Worm (Caenorhabditis elegans) whole organism, young adult: ENCODE measurements around the gene flcn-1.

Source experiments
- B0336.3 ChIP-seq: fragments of 200-800 bp; sonication (Bioruptor generic); IDR thresholded peaks from 2 replicates; pipeline ENCODE4 v1.3.6; 2022; ENCODE audit warnings: missing genetic modification characterization, missing compliant biosample characterization
- C06A6.2 ChIP-seq: fragments of 200-800 bp; sonication (Bioruptor generic); conservative IDR thresholded peaks from 2 replicates; pipeline ENCODE4 v1.3.6; 2022; ENCODE audit warnings: missing genetic modification characterization, missing compliant biosample characterization
- C17E4.6 ChIP-seq: fragments of 200-800 bp; sonication (Bioruptor generic); IDR thresholded peaks from 2 replicates; pipeline ENCODE4 v1.3.6; 2022; ENCODE audit warnings: missing genetic modification reagents, missing genetic modification characterization, missing compliant biosample characterization
- D2030.7 ChIP-seq: fragments of 200-800 bp; sonication (Bioruptor generic); IDR thresholded peaks from 2 replicates; pipeline ENCODE4 v1.3.6; 2022; ENCODE audit warnings: missing genetic modification reagents, missing genetic modification characterization, missing compliant biosample characterization
- F33H1.4 ChIP-seq: fragments of 200-800 bp; sonication (Bioruptor generic); IDR thresholded peaks from 2 replicates; pipeline ENCODE4 v1.3.6; 2022; ENCODE audit warnings: missing genetic modification reagents, missing genetic modification characterization, missing compliant biosample characterization
- F49E8.2 ChIP-seq: sonication (generic microtip); optimal IDR thresholded peaks from 3 replicates; lab custom pipeline; 2017; ENCODE audit warnings: missing genetic modification characterization, mild to moderate bottlenecking, missing compliant biosample characterization, antibody characterized with exemption, moderate library complexity; ENCODE audit not compliant: insufficient read depth
- F55B11.4 ChIP-seq: sonication (generic microtip); optimal IDR thresholded peaks from 2 replicates; lab custom pipeline; 2016; ENCODE audit warnings: missing compliant biosample characterization, missing genetic modification characterization, borderline replicate concordance; ENCODE audit not compliant: insufficient read depth
- F57C9.4 ChIP-seq: sonication (generic microtip); optimal IDR thresholded peaks from 2 replicates; lab custom pipeline; 2017; ENCODE audit warnings: mild to moderate bottlenecking, missing genetic modification characterization, missing compliant biosample characterization
- T26A5.8 ChIP-seq: sonication (generic microtip); optimal IDR thresholded peaks from 2 replicates; lab custom pipeline; 2016; ENCODE audit warnings: missing genetic modification characterization, missing compliant biosample characterization
- Y67H2A.10 ChIP-seq: fragments of 200-800 bp; sonication (Bioruptor generic); conservative IDR thresholded peaks from 2 replicates; pipeline ENCODE4 v1.3.6; 2022; ENCODE audit warnings: missing genetic modification reagents, missing genetic modification characterization, missing compliant biosample characterization
- Y79H2A.3 ChIP-seq: fragments of 200-800 bp; sonication (Bioruptor generic); conservative IDR thresholded peaks from 2 replicates; pipeline ENCODE4 v1.3.6; 2022; ENCODE audit warnings: missing genetic modification reagents, missing genetic modification characterization, missing compliant biosample characterization
- ama-1 ChIP-seq, 3 experiments: fragments of 150-350 bp in 1 of 3; sonication (generic microtip) in 2 of 3; optimal IDR thresholded peaks; 2 replicates each; lab custom pipeline; 2014 to 2018; ENCODE audit warnings: missing biosample characterization in 2 of 3, missing genetic modification characterization in 2 of 3, missing genetic modification reagents in 2 of 3
- atf-7 ChIP-seq: sonication (generic microtip); optimal IDR thresholded peaks from 2 replicates; lab custom pipeline; 2017; ENCODE audit warnings: mild to moderate bottlenecking, missing genetic modification characterization, missing compliant biosample characterization
- athp-1 ChIP-seq: sonication (generic microtip); optimal IDR thresholded peaks from 2 replicates; lab custom pipeline; 2017; ENCODE audit warnings: mild to moderate bottlenecking, missing genetic modification characterization, missing compliant biosample characterization
- attf-3 ChIP-seq: fragments of 200-800 bp; sonication (Bioruptor generic); conservative IDR thresholded peaks from 2 replicates; pipeline ENCODE4 v1.3.6; 2022; ENCODE audit warnings: missing genetic modification reagents, missing genetic modification characterization, missing compliant biosample characterization
- ccch-3 ChIP-seq: fragments of 200-800 bp; sonication (Bioruptor generic); optimal IDR thresholded peaks from 2 replicates; lab custom pipeline; 2018; ENCODE audit warnings: mild to moderate bottlenecking, missing genetic modification characterization, missing compliant biosample characterization
- cebp-1 ChIP-seq, 2 experiments: fragments of 200-800 bp in 1 of 2; sonication (Bioruptor generic) in 1 of 2; sonication (generic microtip) in 1 of 2; IDR thresholded peaks in 1 of 2; optimal IDR thresholded peaks in 1 of 2; 2 replicates each; pipeline versions ENCODE4 v1.3.6 to Lab custom; 2017 to 2022; ENCODE audit warnings: missing compliant biosample characterization in 2 of 2, missing genetic modification characterization in 2 of 2, mild to moderate bottlenecking in 1 of 2, missing genetic modification reagents in 1 of 2, moderate library complexity in 1 of 2
- cebp-2 ChIP-seq: fragments of 200-800 bp; sonication (Bioruptor generic); IDR thresholded peaks from 2 replicates; pipeline ENCODE4 v1.3.6; 2022; ENCODE audit warnings: missing genetic modification characterization, missing compliant biosample characterization
- ceh-40 ChIP-seq: fragments of 200-800 bp; sonication (Bioruptor generic); IDR thresholded peaks from 2 replicates; pipeline ENCODE4 v1.3.6; 2022; ENCODE audit warnings: missing genetic modification characterization, missing compliant biosample characterization
- ceh-58 ChIP-seq: fragments of 200-800 bp; sonication (Bioruptor generic); IDR thresholded peaks from 2 replicates; pipeline ENCODE4 v1.3.6; 2022; ENCODE audit warnings: missing genetic modification characterization, missing compliant biosample characterization
- ceh-79 ChIP-seq: sonication (generic microtip); optimal IDR thresholded peaks from 2 replicates; lab custom pipeline; 2017; ENCODE audit warnings: mild to moderate bottlenecking, missing genetic modification characterization, missing compliant biosample characterization
- ceh-91 ChIP-seq: fragments of 200-800 bp; sonication (Bioruptor generic); IDR thresholded peaks from 2 replicates; pipeline ENCODE4 v1.3.6; 2022; ENCODE audit warnings: missing genetic modification reagents, missing genetic modification characterization, missing compliant biosample characterization
- dpl-1 ChIP-seq: fragments of 150-350 bp; optimal IDR thresholded peaks from 2 replicates; lab custom pipeline; 2014; ENCODE audit warnings: missing biosample characterization, missing genetic modification reagents, missing genetic modification characterization
- efl-1 ChIP-seq: fragments of 150-350 bp; optimal IDR thresholded peaks from 2 replicates; lab custom pipeline; 2014; ENCODE audit warnings: missing biosample characterization, missing genetic modification reagents, missing genetic modification characterization
- him-1 ChIP-seq: sonication (generic microtip); optimal IDR thresholded peaks from 2 replicates; lab custom pipeline; 2016; ENCODE audit warnings: missing genotype, missing genetic modification reagents, missing genetic modification characterization, missing compliant biosample characterization
- hlh-26 ChIP-seq: fragments of 200-800 bp; sonication (Bioruptor generic); conservative IDR thresholded peaks from 2 replicates; pipeline ENCODE4 v1.3.6; 2022; ENCODE audit warnings: missing genetic modification reagents, missing genetic modification characterization, missing compliant biosample characterization
- hmg-1.2 ChIP-seq: fragments of 200-800 bp; sonication (Bioruptor generic); IDR thresholded peaks from 2 replicates; pipeline ENCODE4 v1.3.6; 2022; ENCODE audit warnings: missing genetic modification reagents, missing genetic modification characterization, missing compliant biosample characterization
- lin-26 ChIP-seq: fragments of 200-800 bp; sonication (Bioruptor generic); IDR thresholded peaks from 2 replicates; pipeline ENCODE4 v1.3.6; 2022; ENCODE audit warnings: missing genetic modification reagents, missing genetic modification characterization, missing compliant biosample characterization
- lin-35 ChIP-seq, 3 experiments: fragments of 150-350 bp in 2 of 3; sonication (generic microtip) in 1 of 3; optimal IDR thresholded peaks; 2 replicates each; lab custom pipeline; 2014 to 2018; ENCODE audit warnings: missing biosample characterization in 3 of 3, missing genetic modification characterization in 3 of 3, missing genetic modification reagents in 3 of 3
- lin-54 ChIP-seq: fragments of 200-800 bp; sonication (Bioruptor generic); optimal IDR thresholded peaks from 2 replicates; lab custom pipeline; 2018; ENCODE audit warnings: mild to moderate bottlenecking, missing genetic modification characterization, missing compliant biosample characterization
- lir-1 ChIP-seq: fragments of 200-800 bp; sonication (Bioruptor generic); conservative IDR thresholded peaks from 2 replicates; pipeline ENCODE4 v1.3.6; 2022; ENCODE audit warnings: missing genetic modification reagents, missing genetic modification characterization, missing compliant biosample characterization
- lsl-1 ChIP-seq: fragments of 200-800 bp; sonication (Bioruptor generic); optimal IDR thresholded peaks from 2 replicates; lab custom pipeline; 2018; ENCODE audit warnings: mild to moderate bottlenecking, missing genetic modification characterization, moderate library complexity, missing compliant biosample characterization
- mcd-1 ChIP-seq: fragments of 200-800 bp; sonication (Bioruptor generic); IDR thresholded peaks from 2 replicates; pipeline ENCODE4 v1.3.6; 2022; ENCODE audit warnings: missing genetic modification reagents, missing genetic modification characterization, missing compliant biosample characterization
- mel-28 ChIP-seq: sonication (generic microtip); optimal IDR thresholded peaks from 2 replicates; lab custom pipeline; 2016; ENCODE audit warnings: borderline replicate concordance, mild to moderate bottlenecking, missing genetic modification characterization, missing compliant biosample characterization
- pbrm-1 ChIP-seq: fragments of 200-800 bp; sonication (Bioruptor generic); IDR thresholded peaks from 2 replicates; pipeline ENCODE4 v1.3.6; 2022; ENCODE audit warnings: missing genetic modification reagents, missing genetic modification characterization, missing compliant biosample characterization
- repo-1 ChIP-seq: sonication (generic microtip); optimal IDR thresholded peaks from 2 replicates; lab custom pipeline; 2017; ENCODE audit warnings: mild to moderate bottlenecking, missing genetic modification characterization, missing compliant biosample characterization
- rpc-1 ChIP-seq, 2 experiments: fragments of 150-350 bp in 1 of 2; sonication (generic microtip) in 1 of 2; optimal IDR thresholded peaks; 2 replicates each; lab custom pipeline; 2014 to 2018; ENCODE audit warnings: missing biosample characterization in 1 of 2, missing genetic modification characterization in 1 of 2, missing genetic modification reagents in 1 of 2, missing genotype in 1 of 2
- sdz-38 ChIP-seq: sonication (generic microtip); optimal IDR thresholded peaks from 2 replicates; lab custom pipeline; 2016; ENCODE audit warnings: missing genotype, missing genetic modification characterization, missing compliant biosample characterization
- snpc-4 ChIP-seq, 5 experiments: fragments of 150-350 bp in 1 of 5; sonication (generic microtip) in 4 of 5; optimal IDR thresholded peaks; 2 replicates each; lab custom pipeline; 2014 to 2018; ENCODE audit warnings: missing genetic modification characterization in 5 of 5, missing biosample characterization in 3 of 5, antibody characterized with exemption in 2 of 5, mild to moderate bottlenecking in 2 of 5, missing compliant biosample characterization in 2 of 5, missing genotype in 2 of 5, moderate library complexity in 2 of 5, missing genetic modification reagents in 1 of 5
- sptf-2 ChIP-seq: fragments of 200-800 bp; sonication (Bioruptor generic); optimal IDR thresholded peaks from 2 replicates; lab custom pipeline; 2018; ENCODE audit warnings: mild to moderate bottlenecking, missing genetic modification characterization, missing compliant biosample characterization
- tbp1 ChIP-seq: fragments of 200-800 bp; sonication (Bioruptor generic); optimal IDR thresholded peaks from 2 replicates; lab custom pipeline; 2018; ENCODE audit warnings: mild to moderate bottlenecking, missing genetic modification characterization, missing compliant biosample characterization
- unc-130 ChIP-seq: sonication (generic microtip); optimal IDR thresholded peaks from 2 replicates; lab custom pipeline; 2016; ENCODE audit warnings: missing genetic modification reagents, missing genetic modification characterization, missing compliant biosample characterization
- xnd-1 ChIP-seq: sonication (generic microtip); optimal IDR thresholded peaks from 2 replicates; lab custom pipeline; 2016; ENCODE audit warnings: missing genotype, missing genetic modification reagents, missing genetic modification characterization, missing compliant biosample characterization
- ztf-22 ChIP-seq: fragments of 200-800 bp; sonication (Bioruptor generic); optimal IDR thresholded peaks from 2 replicates; lab custom pipeline; 2018; ENCODE audit warnings: mild to moderate bottlenecking, missing genetic modification characterization, moderate library complexity, missing compliant biosample characterization
- ztf-3 ChIP-seq: fragments of 200-800 bp; sonication (Bioruptor generic); optimal IDR thresholded peaks from 2 replicates; lab custom pipeline; 2018; ENCODE audit warnings: mild to moderate bottlenecking, missing genetic modification characterization, missing compliant biosample characterization

The flcn-1 gene

DNA sequence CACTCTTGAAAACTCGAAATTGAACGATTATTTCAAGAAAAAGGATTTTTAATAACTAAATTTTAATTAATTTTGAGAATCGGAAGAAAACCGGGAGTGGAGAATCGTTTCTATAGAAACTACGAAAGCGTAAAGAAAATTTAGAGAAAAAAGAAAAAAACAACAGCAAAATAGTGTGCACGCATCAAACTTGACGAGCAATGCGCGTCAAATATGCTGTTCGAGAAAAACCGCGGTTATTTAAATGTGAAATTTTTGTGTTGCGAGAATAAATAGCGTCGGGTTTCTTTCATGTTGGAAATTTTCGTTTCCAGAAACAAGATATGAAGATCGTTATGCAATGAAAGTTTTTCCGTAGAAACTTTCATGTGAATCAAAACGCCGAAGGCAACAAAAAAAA is 45.4 kb downstream of the flcn-1 start:
- no peak for TF ChIP-seq tbp1 (GFP tag; lab: Kevin White, UChicago)
- TF ChIP-seq C06A6.2 (GFP tag; lab: Robert Waterston, UW) = no peak
- peak; percentile 14; the same call in 1 of the 2 replicates for TF ChIP-seq mcd-1 (GFP tag; lab: Robert Waterston, UW)
- no peak for TF ChIP-seq lir-1 (GFP tag; lab: Robert Waterston, UW)
- TF ChIP-seq efl-1 (GFP tag; lab: Kevin White, UChicago) = peak; percentile 54
- no peak for TF ChIP-seq ama-1 (optimal IDR thresholded peaks at IDR 0.05; lab: Kevin White, UChicago)
- TF ChIP-seq ama-1 (GFP tag; optimal IDR thresholded peaks at IDR 0.05; lab: Kevin White, UChicago) = no peak
- no peak for TF ChIP-seq ccch-3 (GFP tag; lab: Kevin White, UChicago)
- no peak for TF ChIP-seq ztf-22 (GFP tag; lab: Kevin White, UChicago)
- no peak for TF ChIP-seq ceh-91 (GFP tag; lab: Robert Waterston, UW)
- TF ChIP-seq dpl-1 = peak; percentile 48
- TF ChIP-seq B0336.3 (GFP tag; lab: Robert Waterston, UW) = no peak
- TF ChIP-seq xnd-1 (tag; lab: Kevin White, UChicago) = no peak
- peak; percentile 31; the same call in 1 of the 2 replicates for TF ChIP-seq hmg-1.2
- peak; percentile 68 for TF ChIP-seq lin-54 (GFP tag; lab: Kevin White, UChicago)
- TF ChIP-seq F49E8.2 (tag; lab: Kevin White, UChicago) = no peak
- TF ChIP-seq lsl-1 (GFP tag; lab: Kevin White, UChicago) = no peak
- TF ChIP-seq lin-26 = no peak
- TF ChIP-seq mel-28 (tag; lab: Kevin White, UChicago) = no peak
- TF ChIP-seq sdz-38 (tag; lab: Kevin White, UChicago) = no peak
- no peak for TF ChIP-seq C17E4.6 (GFP tag; lab: Robert Waterston, UW)
- TF ChIP-seq lin-35 (GFP tag; optimal IDR thresholded peaks at IDR 0.05; lab: Kevin White, UChicago) = peak in 2 of 3 experiments; percentile 6 to 72
- no peak for TF ChIP-seq snpc-4 (GFP tag; optimal IDR thresholded peaks at IDR 0.05; lab: Kevin White, UChicago)
- peak in 1 of 4 experiments; percentile 11 for TF ChIP-seq snpc-4 (tag; optimal IDR thresholded peaks at IDR 0.05; lab: Kevin White, UChicago)
- TF ChIP-seq ceh-40 (GFP tag; lab: Robert Waterston, UW) = no peak
- no peak for TF ChIP-seq sptf-2
- TF ChIP-seq cebp-1 (GFP tag; IDR thresholded peaks at IDR 0.05; lab: Robert Waterston, UW) = no peak
- no peak for TF ChIP-seq cebp-1 (tag; optimal IDR thresholded peaks at IDR 0.05; lab: Kevin White, UChicago)
- no peak for TF ChIP-seq athp-1 (tag; lab: Kevin White, UChicago)
- no peak for TF ChIP-seq D2030.7
- no peak for TF ChIP-seq him-1 (tag; lab: Kevin White, UChicago)
- TF ChIP-seq atf-7 (tag; lab: Kevin White, UChicago) = no peak
- no peak for TF ChIP-seq F55B11.4 (tag; lab: Kevin White, UChicago)
- no peak for TF ChIP-seq F33H1.4 (GFP tag; lab: Robert Waterston, UW)
- TF ChIP-seq ceh-58 (GFP tag; lab: Robert Waterston, UW) = no peak
- TF ChIP-seq hlh-26 (GFP tag; lab: Robert Waterston, UW) = no peak
- TF ChIP-seq rpc-1 (optimal IDR thresholded peaks at IDR 0.05; lab: Kevin White, UChicago) = no peak
- no peak for TF ChIP-seq rpc-1 (tag; optimal IDR thresholded peaks at IDR 0.05; lab: Kevin White, UChicago)
- TF ChIP-seq attf-3 (GFP tag; lab: Robert Waterston, UW) = peak; percentile 55; the same call in 1 of the 2 replicates
- no peak for TF ChIP-seq repo-1
- no peak for TF ChIP-seq Y79H2A.3 (GFP tag; lab: Robert Waterston, UW)
- no peak for TF ChIP-seq F57C9.4 (tag; lab: Kevin White, UChicago)
- no peak for TF ChIP-seq ceh-79 (tag; lab: Kevin White, UChicago)
- no peak for TF ChIP-seq unc-130 (GFP tag; lab: Kevin White, UChicago)
- TF ChIP-seq cebp-2 (GFP tag; lab: Robert Waterston, UW) = no peak
- no peak for TF ChIP-seq pbrm-1
- no peak for TF ChIP-seq T26A5.8 (tag; lab: Kevin White, UChicago)
- no peak for TF ChIP-seq Y67H2A.10 (GFP tag; lab: Robert Waterston, UW)
- no peak for TF ChIP-seq ztf-3
